Worm (Caenorhabditis elegans): ENCODE measurements around the gene PDB1.1.

DNA sequence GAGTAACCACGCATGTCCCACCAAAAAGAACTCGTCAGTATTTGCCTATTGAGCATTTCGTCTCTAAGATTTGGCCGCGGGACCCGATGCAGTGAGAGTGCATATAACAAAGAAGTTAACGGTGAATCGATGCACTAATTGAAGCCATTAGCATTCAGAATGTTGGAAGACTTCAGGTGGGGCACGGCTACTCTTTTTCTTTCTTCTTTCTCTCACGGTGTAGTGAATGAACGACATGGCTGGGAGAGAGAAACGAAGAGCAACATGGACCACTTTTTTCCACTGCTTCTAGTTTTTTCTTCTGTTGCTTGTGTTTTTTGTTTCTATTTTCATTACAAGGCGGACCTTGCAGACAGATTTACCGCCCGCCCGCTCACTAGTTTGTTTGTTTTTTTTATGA, 17.8 kb downstream of the PDB1.1 start:
- TF ChIP-seq tlf-1 (GFP tag; optimal IDR thresholded peaks at IDR 0.05) (no peak), lir-1 (GFP tag; conservative IDR thresholded peaks at IDR 0.05) (no peak), F39B2.1 (GFP tag; IDR thresholded peaks at IDR 0.05) (no peak), B0035.1 (tag; optimal IDR thresholded peaks at IDR 0.05) (no peak), B0261.1 (tag; optimal IDR thresholded peaks at IDR 0.05) (no peak), F33H1.4 (GFP tag; IDR thresholded peaks at IDR 0.05) (no peak), hrde-1 (tag; optimal IDR thresholded peaks at IDR 0.05; ENCODE audit: borderline replicate concordance) (no peak), pha-4 (tag; optimal IDR thresholded peaks at IDR 0.05) (no peak), D2030.7 (GFP tag; IDR thresholded peaks at IDR 0.05) (no peak)

Measured in whole organism, young adult.